Fruit fly (Drosophila melanogaster) whole organism, embryonic: Measurements from ENCODE around the gene CG32192.

Experiments
- C15 ChIP-seq: fragments of 200-800 bp; sonication (Bioruptor generic); IDR thresholded peaks from 3 replicates; pipeline ENCODE4 v1.3.6; 2022; ENCODE audit warnings: missing biosample characterization, missing genetic modification characterization
- CG12391 ChIP-seq: fragments of 200-800 bp; sonication (Bioruptor generic); optimal IDR thresholded peaks from 3 replicates; lab custom pipeline; 2018; ENCODE audit warnings: missing biosample characterization, mild to moderate bottlenecking, missing genetic modification characterization, moderate library complexity
- CG2678 ChIP-seq: fragments of 200-800 bp; sonication (Bioruptor generic); optimal IDR thresholded peaks from 3 replicates; lab custom pipeline; 2019; ENCODE audit warnings: missing biosample characterization, mild to moderate bottlenecking, missing genetic modification characterization, moderate library complexity
- CG3281 ChIP-seq: fragments of 200-800 bp; sonication (Bioruptor generic); optimal IDR thresholded peaks from 3 replicates; lab custom pipeline; 2017; ENCODE audit warnings: missing biosample characterization, mild to moderate bottlenecking, missing genetic modification characterization
- CG9797 ChIP-seq: fragments of 200-800 bp; sonication (Bioruptor generic); optimal IDR thresholded peaks from 3 replicates; lab custom pipeline; 2018; ENCODE audit warnings: missing biosample characterization, mild to moderate bottlenecking, missing genetic modification characterization
- Chrac-16 ChIP-seq: fragments of 200-800 bp; sonication (Bioruptor generic); optimal IDR thresholded peaks from 3 replicates; lab custom pipeline; 2016; ENCODE audit warnings: missing biosample characterization, missing genetic modification characterization
- Doc2 ChIP-seq: fragments of 200-800 bp; sonication (Bioruptor generic); IDR thresholded peaks from 2 replicates; pipeline ENCODE4 v1.3.6; 2022; ENCODE audit warnings: missing biosample characterization, missing genetic modification characterization
- NC2β ChIP-seq: fragments of 200-800 bp; sonication (Bioruptor generic); optimal IDR thresholded peaks from 2 replicates; lab custom pipeline; 2016; ENCODE audit warnings: missing biosample characterization, missing genetic modification characterization
- en ChIP-seq: fragments of 200-800 bp; sonication (Bioruptor generic); optimal IDR thresholded peaks from 2 replicates; lab custom pipeline; 2016; ENCODE audit warnings: missing biosample characterization, missing genetic modification characterization
- rib ChIP-seq: fragments of 200-800 bp; sonication (Bioruptor generic); IDR thresholded peaks from 2 replicates; pipeline ENCODE4 v1.3.6; 2022; ENCODE audit warnings: missing biosample characterization, missing genetic modification characterization
- wek ChIP-seq: fragments of 200-800 bp; sonication (Bioruptor generic); optimal IDR thresholded peaks from 3 replicates; lab custom pipeline; 2018; ENCODE audit warnings: missing biosample characterization, mild to moderate bottlenecking, missing genetic modification characterization, moderate library complexity

- TF ChIP-seq en (no peak), rib (GFP tag; lab: Robert Waterston, UW) (no peak), C15 (GFP tag; lab: Robert Waterston, UW) (no peak), Chrac-16 (GFP tag; lab: Kevin White, UChicago) (no peak), CG3281 (no peak), CG12391 (tag; lab: Kevin White, UChicago) (no peak), CG2678 (tag; lab: Kevin White, UChicago) (peak; percentile 5), wek (no peak), NC2β (no peak), Doc2 (GFP tag; lab: Robert Waterston, UW) (no peak), CG9797 (GFP tag; lab: Kevin White, UChicago) (no peak)
These were observed 17.8 kb downstream of the CG32192 start for dm6 chr3L:18057752-18058518.
